Fruit fly (Drosophila melanogaster) whole organism, wandering third instar larva: ENCODE measurements around the gene TTLL5.

Source experiments
- GATAd ChIP-seq: sonication (Bioruptor generic); optimal IDR thresholded peaks from 2 replicates; lab custom pipeline; 2016; ENCODE audit warnings: missing biosample characterization, missing genetic modification characterization
- Hr78 ChIP-seq: fragments of >200 bp; optimal IDR thresholded peaks from 2 replicates; lab custom pipeline; 2017; ENCODE audit warnings: missing biosample characterization, missing genetic modification characterization
- Hr83 ChIP-seq: fragments of 200-300 bp; sonication (Bioruptor generic); optimal IDR thresholded peaks from 2 replicates; lab custom pipeline; 2016; ENCODE audit warnings: missing biosample characterization, mild to moderate bottlenecking, missing genetic modification characterization, moderate library complexity; ENCODE audit not compliant: poor library complexity, severe bottlenecking
- Myc ChIP-seq: fragments of >200 bp; optimal IDR thresholded peaks from 2 replicates; lab custom pipeline; 2017
- OdsH ChIP-seq: fragments of 200-800 bp; sonication (Bioruptor generic); optimal IDR thresholded peaks from 2 replicates; lab custom pipeline; 2016; ENCODE audit warnings: missing biosample characterization, mild to moderate bottlenecking, missing genetic modification characterization
- br ChIP-seq: fragments of 200-800 bp; sonication (Bioruptor generic); optimal IDR thresholded peaks from 2 replicates; lab custom pipeline; 2016; ENCODE audit warnings: missing biosample characterization, missing genetic modification characterization
- brk ChIP-seq: fragments of 200-800 bp; sonication (Bioruptor generic); optimal IDR thresholded peaks from 2 replicates; lab custom pipeline; 2016; ENCODE audit warnings: missing biosample characterization, mild to moderate bottlenecking, missing genetic modification characterization
- fru ChIP-seq: fragments of 200-800 bp; sonication (Bioruptor generic); optimal IDR thresholded peaks from 3 replicates; lab custom pipeline; 2016; ENCODE audit warnings: missing biosample characterization, mild to moderate bottlenecking, missing genetic modification characterization
- h ChIP-seq: fragments of 200-800 bp; sonication (Bioruptor generic); optimal IDR thresholded peaks from 3 replicates; lab custom pipeline; 2016; ENCODE audit warnings: missing biosample characterization, mild to moderate bottlenecking, missing genetic modification characterization
- lola ChIP-seq: fragments of >200 bp; optimal IDR thresholded peaks from 2 replicates; lab custom pipeline; 2017; ENCODE audit warnings: missing biosample characterization, missing genetic modification characterization
- psq ChIP-seq: fragments of 200-800 bp; sonication (Bioruptor generic); optimal IDR thresholded peaks from 3 replicates; lab custom pipeline; 2017; ENCODE audit warnings: missing biosample characterization, mild to moderate bottlenecking, missing genetic modification characterization, moderate library complexity
- rgr ChIP-seq: fragments of 200-800 bp; sonication (Bioruptor generic); optimal IDR thresholded peaks from 3 replicates; lab custom pipeline; 2016; ENCODE audit warnings: missing biosample characterization, mild to moderate bottlenecking, missing genetic modification characterization
- sage ChIP-seq: fragments of 200-800 bp; sonication (Bioruptor generic); optimal IDR thresholded peaks from 2 replicates; lab custom pipeline; 2016; ENCODE audit warnings: missing biosample characterization, mild to moderate bottlenecking, missing genetic modification characterization

dm6 chr3R:25108932-25109331 lies 13.8 kb downstream of the TTLL5 start, which contains the start of gene CG34027:
- TF ChIP-seq sage (GFP tag; lab: Kevin White, UChicago) (no peak), fru (GFP tag; lab: Kevin White, UChicago) (no peak), br (GFP tag; lab: Kevin White, UChicago) (no peak), rgr (GFP tag; lab: Kevin White, UChicago) (no peak), Myc (lab: Kevin White, UChicago) (no peak), OdsH (GFP tag; lab: Kevin White, UChicago) (no peak), brk (no peak), Hr83 (no peak), lola (GFP tag; lab: Kevin White, UChicago) (no peak), psq (GFP tag; lab: Kevin White, UChicago) (no peak), GATAd (GFP tag; lab: Kevin White, UChicago) (no peak), Hr78 (GFP tag; lab: Kevin White, UChicago) (no peak), h (GFP tag; lab: Kevin White, UChicago) (no peak)
